Worm (Caenorhabditis elegans): ENCODE data around the gene T28C12.6.

DNA sequence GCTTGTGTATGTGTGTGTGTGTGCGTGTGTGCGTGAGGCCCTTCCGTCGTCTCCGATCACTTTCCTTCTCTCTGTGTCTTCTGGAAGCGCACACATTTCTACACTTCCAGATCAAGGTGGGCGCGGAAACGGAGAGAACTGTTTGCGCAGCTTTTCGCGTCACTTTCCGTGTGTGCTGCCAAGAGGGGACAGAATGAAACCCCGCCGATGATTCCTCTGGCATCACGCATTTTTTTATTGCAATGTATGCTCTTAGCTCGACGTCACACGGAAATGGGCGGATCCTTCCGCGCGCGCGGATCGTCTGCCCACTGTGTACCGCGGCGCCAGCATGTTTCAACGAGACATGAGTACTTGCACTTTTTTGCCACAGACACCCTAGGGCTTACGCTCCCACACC lies 19.5 kb upstream of the T28C12.6 start:
- TF ChIP-seq zip-4 (GFP tag; optimal IDR thresholded peaks at IDR 0.05) (no peak), ztf-4 (tag; optimal IDR thresholded peaks at IDR 0.05) (no peak), nhr-28 (tag; optimal IDR thresholded peaks at IDR 0.05) (no peak), dpl-1 (GFP tag; optimal IDR thresholded peaks at IDR 0.05) (no peak), unc-62 (GFP tag; optimal IDR thresholded peaks at IDR 0.05) (no peak), nhr-76 (tag; optimal IDR thresholded peaks at IDR 0.05) (no peak)

Measured in whole organism, L1 larva.